Fruit fly (Drosophila melanogaster) Kc167 (cell line): Measurements from ENCODE around the gene CG6659.

Source experiments
- Myc ChIP-seq: fragments of >200 bp; optimal IDR thresholded peaks from 2 replicates; lab custom pipeline; 2017; ENCODE audit warnings: missing external identifiers
- Sin3A ChIP-seq: fragments of >200 bp; optimal IDR thresholded peaks from 2 replicates; lab custom pipeline; 2018; ENCODE audit warnings: missing external identifiers
- h ChIP-seq: fragments of >200 bp; optimal IDR thresholded peaks from 3 replicates; lab custom pipeline; 2018; ENCODE audit warnings: missing external identifiers
- insv ChIP-seq: fragments of >200 bp; optimal IDR thresholded peaks from 3 replicates; lab custom pipeline; 2018; ENCODE audit warnings: missing external identifiers
- psq ChIP-seq: fragments of >200 bp; optimal IDR thresholded peaks from 2 replicates; lab custom pipeline; 2017; ENCODE audit warnings: missing external identifiers
- ttk ChIP-seq: sonication (Bioruptor generic); optimal IDR thresholded peaks from 2 replicates; lab custom pipeline; 2017; ENCODE audit warnings: missing external identifiers

The CG6659 gene

DNA sequence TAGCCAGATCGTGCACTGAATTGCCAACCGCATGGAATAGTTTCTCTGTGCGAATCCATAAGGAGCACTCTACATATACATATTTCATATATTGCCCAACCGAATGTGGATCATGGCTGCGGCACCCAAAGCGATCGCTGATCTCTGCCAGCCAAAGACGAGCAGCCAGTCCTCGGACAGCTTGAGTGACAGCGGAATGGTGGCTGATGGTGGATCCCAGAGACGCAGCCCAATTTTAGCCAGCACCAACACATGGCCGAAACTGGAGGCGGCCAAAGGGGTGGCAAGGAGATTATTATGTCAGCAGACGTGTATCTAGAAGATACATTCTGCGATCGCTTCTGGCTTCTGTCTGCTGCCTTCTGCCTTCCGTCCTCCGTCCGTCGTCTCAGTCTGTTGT, 26.1 kb downstream of the CG6659 start:
- TF ChIP-seq Sin3A (lab: Kevin White, UChicago) (no peak), Myc (lab: Kevin White, UChicago) (no peak), h (lab: Kevin White, UChicago) (no peak), psq (lab: Kevin White, UChicago) (no peak), ttk (no peak), insv (no peak)

DNA sequence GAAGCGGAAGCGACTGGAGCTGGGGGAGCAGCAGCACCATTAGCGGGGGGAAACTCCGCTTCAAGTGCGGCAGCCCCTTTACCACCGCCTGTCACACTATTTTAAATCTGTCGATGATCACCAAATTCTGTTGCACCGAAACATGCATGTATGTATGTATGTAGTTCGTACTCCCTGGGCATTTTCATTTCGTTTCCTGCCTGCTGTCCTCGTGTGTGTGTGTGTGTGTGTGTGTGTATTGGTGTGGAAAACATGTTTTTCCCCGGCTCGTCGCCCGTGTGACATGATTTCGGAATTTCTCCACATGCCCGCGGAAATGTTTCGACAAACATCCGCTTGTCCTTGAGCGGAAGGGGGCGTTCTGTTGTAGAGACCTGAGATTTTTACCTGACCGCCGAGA, 30.1 kb downstream of the CG6659 start:
- no peak for TF ChIP-seq Sin3A (lab: Kevin White, UChicago)
- no peak for TF ChIP-seq h (lab: Kevin White, UChicago)
- no peak for TF ChIP-seq psq (lab: Kevin White, UChicago)
- no peak for TF ChIP-seq ttk
- TF ChIP-seq insv: no peak
- TF ChIP-seq Myc (lab: Kevin White, UChicago): no peak

- TF ChIP-seq Myc (lab: Kevin White, UChicago): no peak
- no peak for TF ChIP-seq ttk
- TF ChIP-seq insv: no peak
- TF ChIP-seq psq (lab: Kevin White, UChicago): no peak
- no peak for TF ChIP-seq h (lab: Kevin White, UChicago)
- TF ChIP-seq Sin3A (lab: Kevin White, UChicago): no peak
Measured at dm6 chrX:18621649-18622346, 35.3 kb downstream of the CG6659 start.

DNA sequence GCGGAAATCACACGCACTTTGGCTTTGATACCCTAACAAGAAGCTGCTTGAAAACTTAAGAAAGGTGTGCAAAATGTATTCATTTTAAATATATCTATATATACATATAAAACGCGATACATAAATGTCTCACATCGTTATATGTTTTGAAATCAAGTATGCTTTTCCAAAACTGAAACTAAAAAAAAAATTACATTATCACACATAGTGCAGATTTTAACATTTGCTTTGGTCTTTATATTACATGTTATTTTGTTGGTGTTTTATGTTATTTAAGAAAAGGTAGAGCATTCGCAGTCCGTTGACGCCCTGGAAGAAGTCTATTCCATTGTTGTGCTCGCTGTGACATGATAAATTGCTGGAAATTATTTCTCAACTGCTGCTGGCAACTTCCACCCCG, 39.0 kb downstream of the CG6659 start:
- TF ChIP-seq psq (lab: Kevin White, UChicago) (no peak), Sin3A (lab: Kevin White, UChicago) (no peak), h (lab: Kevin White, UChicago) (no peak), Myc (lab: Kevin White, UChicago) (no peak), ttk (no peak), insv (no peak)

dm6 chrX:18617489-18617888, 39.6 kb downstream of the CG6659 start, which contains the start of gene CG15040:
CG15040 (minus strand) TSS chrX:18617589.
- TF ChIP-seq psq (lab: Kevin White, UChicago): no peak
- no peak for TF ChIP-seq Myc (lab: Kevin White, UChicago)
- TF ChIP-seq insv: no peak
- TF ChIP-seq h (lab: Kevin White, UChicago): no peak
- no peak for TF ChIP-seq Sin3A (lab: Kevin White, UChicago)
- TF ChIP-seq ttk: no peak

- TF ChIP-seq h (lab: Kevin White, UChicago): no peak
- no peak for TF ChIP-seq Myc (lab: Kevin White, UChicago)
- no peak for TF ChIP-seq Sin3A (lab: Kevin White, UChicago)
- TF ChIP-seq ttk: no peak
- no peak for TF ChIP-seq insv
- no peak for TF ChIP-seq psq (lab: Kevin White, UChicago)
Measured at dm6 chrX:18613434-18613833, 43.7 kb downstream of the CG6659 start.
